Worm (Caenorhabditis elegans) whole organism, young adult: ENCODE results near the gene rab-28.

ENCODE experiments used
- F10E7.11 ChIP-seq: sonication (generic microtip); optimal IDR thresholded peaks from 2 replicates; lab custom pipeline; 2017; ENCODE audit warnings: mild to moderate bottlenecking, missing genetic modification characterization, moderate library complexity, missing compliant biosample characterization
- ceh-79 ChIP-seq: sonication (generic microtip); optimal IDR thresholded peaks from 2 replicates; lab custom pipeline; 2017; ENCODE audit warnings: mild to moderate bottlenecking, missing genetic modification characterization, missing compliant biosample characterization
- egl-44 ChIP-seq: fragments of 200-800 bp; sonication (Bioruptor generic); IDR thresholded peaks from 2 replicates; pipeline ENCODE4 v1.3.6; 2022; ENCODE audit warnings: missing genetic modification reagents, missing genetic modification characterization, missing compliant biosample characterization
- nfyb-1 ChIP-seq: fragments of 200-800 bp; sonication (Bioruptor generic); IDR thresholded peaks from 2 replicates; pipeline ENCODE4 v1.3.6; 2022; ENCODE audit warnings: missing genetic modification reagents, missing genetic modification characterization, missing compliant biosample characterization
- sea-2 ChIP-seq: fragments of 200-800 bp; sonication (Bioruptor generic); IDR thresholded peaks from 2 replicates; pipeline ENCODE4 v1.3.6; 2022; ENCODE audit warnings: missing genetic modification characterization, missing compliant biosample characterization
- snpc-1.1 ChIP-seq: sonication (generic microtip); optimal IDR thresholded peaks from 2 replicates; lab custom pipeline; 2017; ENCODE audit warnings: missing genetic modification characterization, mild to moderate bottlenecking, missing compliant biosample characterization, antibody characterized with exemption, moderate library complexity, missing genotype, missing genetic modification reagents; ENCODE audit not compliant: insufficient read depth
- xnd-1 ChIP-seq: sonication (generic microtip); optimal IDR thresholded peaks from 2 replicates; lab custom pipeline; 2016; ENCODE audit warnings: missing genotype, missing genetic modification reagents, missing genetic modification characterization, missing compliant biosample characterization

DNA sequence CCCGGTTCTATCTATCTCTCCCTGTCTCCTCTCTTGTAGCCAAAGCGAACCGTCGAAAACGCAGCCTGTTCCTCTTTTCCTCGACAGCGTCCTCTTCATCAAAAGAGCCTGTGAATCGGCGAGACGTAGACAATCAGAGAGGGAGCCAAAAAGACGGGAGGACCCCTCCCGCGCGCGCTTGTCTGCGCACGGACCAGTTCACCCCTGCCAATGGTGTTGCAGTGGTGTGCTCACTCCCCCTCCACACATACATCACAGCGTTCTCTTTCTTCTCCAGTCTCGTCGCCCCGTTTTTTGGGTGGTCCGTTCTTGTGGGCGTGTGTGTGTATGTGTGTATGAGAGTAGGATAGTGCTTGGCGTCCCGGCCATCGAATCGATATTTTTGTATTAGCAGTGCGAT is 25.1 kb upstream of the rab-28 start:
- TF ChIP-seq egl-44 (GFP tag; lab: Robert Waterston, UW) (no peak), xnd-1 (tag; lab: Kevin White, UChicago) (no peak), ceh-79 (tag; lab: Kevin White, UChicago) (no peak), F10E7.11 (no peak), nfyb-1 (GFP tag; lab: Robert Waterston, UW) (no peak), snpc-1.1 (tag; lab: Kevin White, UChicago) (no peak), sea-2 (GFP tag; lab: Robert Waterston, UW) (no peak)
